Fruit fly (Drosophila melanogaster): ENCODE data around the gene CG6793.

The CG6793 gene

dm6 chr3L:12062788-12063218, 20.6 kb downstream of the CG6793 start (continued):
- peak; percentile 90 for TF ChIP-seq zfh1 (GFP tag; IDR thresholded peaks at IDR 0.05)
- TF ChIP-seq CG6765 (GFP tag; optimal IDR thresholded peaks at IDR 0.05), result no peak
- TF ChIP-seq corto (GFP tag; optimal IDR thresholded peaks at IDR 0.05), result no peak
- TF ChIP-seq Tbp (GFP tag; optimal IDR thresholded peaks at IDR 0.05), result no peak
- no peak for TF ChIP-seq hbn (GFP tag; IDR thresholded peaks at IDR 0.05; ENCODE audit: partially characterized antibody)
- TF ChIP-seq HLH3B (GFP tag; IDR thresholded peaks at IDR 0.05), result peak; percentile 49; the same call in 1 of the 2 replicates
- peak; percentile 20 for TF ChIP-seq dm (GFP tag; optimal IDR thresholded peaks at IDR 0.05)
- peak; percentile 12 for TF ChIP-seq CG3065 (GFP tag; optimal IDR thresholded peaks at IDR 0.05)
- no peak for TF ChIP-seq Opbp (GFP tag; IDR thresholded peaks at IDR 0.05; ENCODE audit: partially characterized antibody)
- TF ChIP-seq CG14860 (GFP tag; IDR thresholded peaks at IDR 0.05; ENCODE audit: partially characterized antibody), result no peak
- TF ChIP-seq wor (GFP tag; IDR thresholded peaks at IDR 0.05), result no peak
- TF ChIP-seq ci (GFP tag; IDR thresholded peaks at IDR 0.05), result peak; percentile 78
- TF ChIP-seq shn (GFP tag; optimal IDR thresholded peaks at IDR 0.05), result no peak
- TF ChIP-seq Dip3 (GFP tag; optimal IDR thresholded peaks at IDR 0.05), result no peak
- TF ChIP-seq CG9437 (GFP tag; optimal IDR thresholded peaks at IDR 0.05), result no peak
- TF ChIP-seq so (GFP tag; IDR thresholded peaks at IDR 0.05), result 0 out of 3 replicates have a peak, but pooled peaks have one; percentile 28
- TF ChIP-seq CG10267 (tag; optimal IDR thresholded peaks at IDR 0.05), result peak; percentile 52
- no peak for TF ChIP-seq cg (GFP tag; optimal IDR thresholded peaks at IDR 0.05)
- TF ChIP-seq nerfin-1 (tag; optimal IDR thresholded peaks at IDR 0.05), result peak; percentile 18
- no peak for TF ChIP-seq pfk (GFP tag; optimal IDR thresholded peaks at IDR 0.05)
- no peak for TF ChIP-seq Vsx1 (GFP tag; optimal IDR thresholded peaks at IDR 0.05)
- TF ChIP-seq CG34422 (GFP tag; IDR thresholded peaks at IDR 0.05), result no peak; the same call in 2 of the 3 replicates
- peak; percentile 21 for TF ChIP-seq D19A (tag; optimal IDR thresholded peaks at IDR 0.05)
- no peak for TF ChIP-seq CG1832 (GFP tag; optimal IDR thresholded peaks at IDR 0.05)
- no peak for TF ChIP-seq Camta (GFP tag; optimal IDR thresholded peaks at IDR 0.05)
- TF ChIP-seq CG8478 (optimal IDR thresholded peaks at IDR 0.05), result no peak
- peak; percentile 88 for TF ChIP-seq dmrt11E (tag; optimal IDR thresholded peaks at IDR 0.05)
- peak; percentile 59 for TF ChIP-seq sug (tag; optimal IDR thresholded peaks at IDR 0.05)
- TF ChIP-seq CG11723 (GFP tag; optimal IDR thresholded peaks at IDR 0.05), result no peak
- TF ChIP-seq Xrp1 (GFP tag; IDR thresholded peaks at IDR 0.05), result peak; percentile 90
- peak; percentile 52; the same call in 1 of the 2 replicates for TF ChIP-seq ranshi (GFP tag; IDR thresholded peaks at IDR 0.05)
- peak; percentile 77; the same call in 1 of the 2 replicates for TF ChIP-seq dan (GFP tag; IDR thresholded peaks at IDR 0.05)
- TF ChIP-seq Fer3 (tag; optimal IDR thresholded peaks at IDR 0.05), result no peak
- peak; percentile 80 for TF ChIP-seq CG33557 (GFP tag; optimal IDR thresholded peaks at IDR 0.05)
- no peak for TF ChIP-seq mirr (GFP tag; optimal IDR thresholded peaks at IDR 0.05)
- TF ChIP-seq chif (GFP tag; optimal IDR thresholded peaks at IDR 0.05), result peak; percentile 2 to 76
- no peak; the same call in 1 of the 2 replicates for TF ChIP-seq E2f2 (GFP tag; IDR thresholded peaks at IDR 0.05)
- TF ChIP-seq CG12299 (tag; optimal IDR thresholded peaks at IDR 0.05), result peak; percentile 5
- peak; percentile 33 for TF ChIP-seq CG7786 (GFP tag; optimal IDR thresholded peaks at IDR 0.05)
- TF ChIP-seq Hr39 (optimal IDR thresholded peaks at IDR 0.05), result no peak
- TF ChIP-seq Adf1 (GFP tag; IDR thresholded peaks at IDR 0.05), result no peak
- no peak for TF ChIP-seq CG17612 (GFP tag; IDR thresholded peaks at IDR 0.05)
- no peak for TF ChIP-seq Meics (GFP tag; optimal IDR thresholded peaks at IDR 0.05)
- TF ChIP-seq Bgb (GFP tag; IDR thresholded peaks at IDR 0.05; ENCODE audit: partially characterized antibody), result no peak
- TF ChIP-seq CG12744 (GFP tag; optimal IDR thresholded peaks at IDR 0.05), result no peak
- no peak for TF ChIP-seq B-H2 (GFP tag; optimal IDR thresholded peaks at IDR 0.05)
- TF ChIP-seq CG3407 (GFP tag; optimal IDR thresholded peaks at IDR 0.05), result peak; percentile 47
- TF ChIP-seq CG31365 (tag; optimal IDR thresholded peaks at IDR 0.05), result no peak
- peak; percentile 32; the same call in 1 of the 3 replicates for TF ChIP-seq dysf (GFP tag; IDR thresholded peaks at IDR 0.05)
- TF ChIP-seq CG17568 (GFP tag; optimal IDR thresholded peaks at IDR 0.05), result no peak
- TF ChIP-seq tx (GFP tag; optimal IDR thresholded peaks at IDR 0.05), result no peak
- TF ChIP-seq chm (GFP tag; IDR thresholded peaks at IDR 0.05), result peak; percentile 70; the same call in 1 of the 2 replicates
